Worm (Caenorhabditis elegans) whole organism, midembryonic: Measurements from ENCODE around the gene F37B4.10.

Source experiments
- T22C8.4 ChIP-seq: fragments of 200-800 bp; sonication (Bioruptor generic); IDR thresholded peaks from 2 replicates; pipeline ENCODE4 v1.3.6; 2022; ENCODE audit warnings: missing genetic modification characterization, missing compliant biosample characterization
- cog-1 ChIP-seq: sonication (generic microtip); optimal IDR thresholded peaks from 2 replicates; lab custom pipeline; 2016; ENCODE audit warnings: missing genetic modification characterization, missing compliant biosample characterization
- flt-1 ChIP-seq: fragments of 200-800 bp; sonication (Bioruptor generic); IDR thresholded peaks from 2 replicates; pipeline ENCODE4 v1.3.6; 2022; ENCODE audit warnings: missing genetic modification characterization, missing compliant biosample characterization
- klf-2 ChIP-seq: fragments of 200-800 bp; sonication (Bioruptor generic); conservative IDR thresholded peaks from 2 replicates; pipeline ENCODE4 v1.3.6; 2022; ENCODE audit warnings: missing genetic modification reagents, missing genetic modification characterization, missing compliant biosample characterization
- med-1 ChIP-seq: sonication (generic microtip); optimal IDR thresholded peaks from 2 replicates; lab custom pipeline; 2017; ENCODE audit warnings: missing genetic modification characterization, mild to moderate bottlenecking, missing compliant biosample characterization, antibody characterized with exemption, missing genetic modification reagents; ENCODE audit not compliant: insufficient read depth
- ref-1 ChIP-seq: fragments of 200-800 bp; sonication (Bioruptor generic); conservative IDR thresholded peaks from 2 replicates; pipeline ENCODE4 v1.3.6; 2022; ENCODE audit warnings: missing genetic modification reagents, missing genetic modification characterization, missing compliant biosample characterization
- tab-1 ChIP-seq: fragments of 200-800 bp; sonication (Bioruptor generic); IDR thresholded peaks from 2 replicates; pipeline ENCODE4 v1.3.6; 2022; ENCODE audit warnings: missing genetic modification characterization, missing compliant biosample characterization
- ztf-23 ChIP-seq: fragments of 200-800 bp; sonication (Bioruptor generic); IDR thresholded peaks from 2 replicates; pipeline ENCODE4 v1.3.6; 2022; ENCODE audit warnings: missing genetic modification reagents, missing genetic modification characterization, missing compliant biosample characterization
- ztf-29 ChIP-seq: fragments of 200-800 bp; sonication (Bioruptor generic); IDR thresholded peaks from 2 replicates; pipeline ENCODE4 v1.3.6; 2022; ENCODE audit warnings: missing genetic modification reagents, missing genetic modification characterization, missing compliant biosample characterization

The F37B4.10 gene

ce11 chrV:2876188-2876831 lies 1.1 kb downstream of the F37B4.10 start:
- TF ChIP-seq tab-1 (no peak), ref-1 (GFP tag; lab: Robert Waterston, UW) (no peak), klf-2 (GFP tag; lab: Robert Waterston, UW) (no peak), flt-1 (GFP tag; lab: Robert Waterston, UW) (no peak), ztf-23 (no peak), ztf-29 (GFP tag; lab: Robert Waterston, UW) (no peak), med-1 (GFP tag; lab: Kevin White, UChicago) (no peak)

- no peak for TF ChIP-seq T22C8.4 (GFP tag; lab: Robert Waterston, UW)
- TF ChIP-seq med-1 (GFP tag; lab: Kevin White, UChicago) = no peak
- no peak for TF ChIP-seq flt-1 (GFP tag; lab: Robert Waterston, UW)
- TF ChIP-seq klf-2 (GFP tag; lab: Robert Waterston, UW) = no peak
- no peak for TF ChIP-seq ztf-29 (GFP tag; lab: Robert Waterston, UW)
- no peak for TF ChIP-seq ztf-23
- no peak for TF ChIP-seq ref-1 (GFP tag; lab: Robert Waterston, UW)
- no peak for TF ChIP-seq tab-1
- no peak for TF ChIP-seq cog-1 (tag; lab: Kevin White, UChicago)
Measured at ce11 chrV:2875422-2875821, 2.0 kb downstream of the F37B4.10 start, which contains the start of gene folt-2. Gene folt-2, minus strand, starts transcription at chrV:2875600.

- no peak for TF ChIP-seq med-1 (GFP tag; lab: Kevin White, UChicago)
- no peak for TF ChIP-seq cog-1 (tag; lab: Kevin White, UChicago)
- TF ChIP-seq ref-1 (GFP tag; lab: Robert Waterston, UW) = no peak
- no peak for TF ChIP-seq T22C8.4 (GFP tag; lab: Robert Waterston, UW)
- TF ChIP-seq ztf-29 (GFP tag; lab: Robert Waterston, UW) = no peak
- no peak for TF ChIP-seq klf-2 (GFP tag; lab: Robert Waterston, UW)
- TF ChIP-seq ztf-23 = no peak
- no peak for TF ChIP-seq flt-1 (GFP tag; lab: Robert Waterston, UW)
- no peak for TF ChIP-seq tab-1
Measured at ce11 chrV:2872947-2873346, 4.5 kb downstream of the F37B4.10 start.

ce11 chrV:2871754-2872504 lies 5.5 kb downstream of the F37B4.10 start:
- TF ChIP-seq ref-1 (GFP tag; lab: Robert Waterston, UW) = no peak

- TF ChIP-seq klf-2 (GFP tag; lab: Robert Waterston, UW) (no peak), ref-1 (GFP tag; lab: Robert Waterston, UW) (no peak), T22C8.4 (GFP tag; lab: Robert Waterston, UW) (no peak), ztf-29 (GFP tag; lab: Robert Waterston, UW) (no peak), flt-1 (GFP tag; lab: Robert Waterston, UW) (no peak), ztf-23 (no peak), cog-1 (tag; lab: Kevin White, UChicago) (no peak), med-1 (GFP tag; lab: Kevin White, UChicago) (no peak), tab-1 (no peak)
Measured at ce11 chrV:2870127-2870526, 7.3 kb downstream of the F37B4.10 start, which contains the start of gene srh-243. Gene srh-243, plus strand, starts transcription at chrV:2870427.

ce11 chrV:2869503-2869902 lies 7.9 kb downstream of the F37B4.10 start, which contains the start of gene srh-241:
Gene srh-241, minus strand, starts transcription at chrV:2869603.
- TF ChIP-seq flt-1 (GFP tag; lab: Robert Waterston, UW) (no peak), tab-1 (no peak), ztf-29 (GFP tag; lab: Robert Waterston, UW) (no peak), klf-2 (GFP tag; lab: Robert Waterston, UW) (no peak), ref-1 (GFP tag; lab: Robert Waterston, UW) (no peak), med-1 (GFP tag; lab: Kevin White, UChicago) (no peak), ztf-23 (no peak), T22C8.4 (GFP tag; lab: Robert Waterston, UW) (no peak), cog-1 (tag; lab: Kevin White, UChicago) (no peak)

- no peak for TF ChIP-seq klf-2 (GFP tag; lab: Robert Waterston, UW)
- TF ChIP-seq ztf-29 (GFP tag; lab: Robert Waterston, UW) = no peak
- TF ChIP-seq T22C8.4 (GFP tag; lab: Robert Waterston, UW) = no peak
Measured at ce11 chrV:2864899-2865298, 12.5 kb downstream of the F37B4.10 start, which contains the start of gene srh-240. Gene srh-240, plus strand, starts transcription at chrV:2865199.

ce11 chrV:2863033-2863432 lies 14.4 kb downstream of the F37B4.10 start, which contains the start of gene srh-272:
Gene srh-272, plus strand, starts transcription at chrV:2863333.
- TF ChIP-seq ztf-23 = no peak
- no peak for TF ChIP-seq flt-1 (GFP tag; lab: Robert Waterston, UW)
- TF ChIP-seq ref-1 (GFP tag; lab: Robert Waterston, UW) = no peak
- no peak for TF ChIP-seq tab-1
- no peak for TF ChIP-seq T22C8.4 (GFP tag; lab: Robert Waterston, UW)
- TF ChIP-seq med-1 (GFP tag; lab: Kevin White, UChicago) = no peak
- no peak for TF ChIP-seq ztf-29 (GFP tag; lab: Robert Waterston, UW)
- no peak for TF ChIP-seq klf-2 (GFP tag; lab: Robert Waterston, UW)
- TF ChIP-seq cog-1 (tag; lab: Kevin White, UChicago) = no peak

- TF ChIP-seq ztf-29 (GFP tag; lab: Robert Waterston, UW) (no peak), cog-1 (tag; lab: Kevin White, UChicago) (no peak), tab-1 (no peak), flt-1 (GFP tag; lab: Robert Waterston, UW) (no peak), ztf-23 (no peak), ref-1 (GFP tag; lab: Robert Waterston, UW) (no peak), med-1 (GFP tag; lab: Kevin White, UChicago) (no peak), klf-2 (GFP tag; lab: Robert Waterston, UW) (no peak), T22C8.4 (GFP tag; lab: Robert Waterston, UW) (no peak)
Measured at ce11 chrV:2861505-2861904, 15.9 kb downstream of the F37B4.10 start, which contains the start of gene srh-270. Gene srh-270, minus strand, starts transcription at chrV:2861605.
